Worm (Caenorhabditis elegans): Measurements from ENCODE around the gene fut-2.

DNA sequence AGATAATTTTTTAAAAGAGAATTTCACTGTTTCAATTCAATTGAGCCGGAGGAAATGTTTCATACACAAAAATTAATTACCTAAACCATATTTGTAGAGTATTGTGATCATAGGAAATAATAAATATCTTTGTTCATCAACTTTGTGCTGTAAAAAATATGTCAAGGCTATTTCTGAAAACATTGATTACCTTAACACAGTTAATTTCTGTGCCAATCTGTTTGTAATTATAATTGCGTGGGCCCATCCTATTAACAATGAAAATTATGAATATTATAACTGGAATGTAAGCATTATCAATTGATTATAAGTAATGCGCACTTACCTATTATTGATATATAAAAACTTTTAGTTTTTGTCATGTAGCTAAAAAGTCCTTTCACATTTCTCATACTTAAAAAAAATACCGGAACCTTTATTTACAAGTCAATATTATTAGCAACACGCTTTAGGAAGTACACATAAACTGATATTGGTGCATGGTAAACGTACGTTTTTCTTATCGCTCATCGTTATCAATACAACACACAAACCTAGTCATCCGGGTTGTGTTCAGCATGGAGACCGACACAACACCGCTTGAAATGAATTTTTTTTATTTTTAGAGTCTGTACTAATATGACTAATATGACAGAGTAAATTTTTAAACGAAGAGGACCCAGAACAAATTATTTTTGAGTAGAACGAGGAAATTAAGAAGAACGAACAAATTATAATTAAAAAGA, at the start of gene fut-2:
- TF ChIP-seq mep-1 (tag; optimal IDR thresholded peaks at IDR 0.05) = no peak
- TF ChIP-seq unc-62 (GFP tag; optimal IDR thresholded peaks at IDR 0.05) = no peak
- no peak for TF ChIP-seq sptf-1 (tag; optimal IDR thresholded peaks at IDR 0.05)
- no peak for TF ChIP-seq elt-1 (tag; optimal IDR thresholded peaks at IDR 0.05; ENCODE audit: borderline replicate concordance, insufficient read depth)
- no peak for TF ChIP-seq ztf-11 (tag; optimal IDR thresholded peaks at IDR 0.05)
- no peak for TF ChIP-seq unc-120 (tag; optimal IDR thresholded peaks at IDR 0.05; ENCODE audit: poor library complexity, severe bottlenecking)
- TF ChIP-seq lin-13 (tag; optimal IDR thresholded peaks at IDR 0.05) = no peak
- no peak for TF ChIP-seq M03D4.4 (tag; optimal IDR thresholded peaks at IDR 0.05)
- TF ChIP-seq snpc-4 (tag; optimal IDR thresholded peaks at IDR 0.05) = no peak
- no peak for TF ChIP-seq nhr-237 (tag; optimal IDR thresholded peaks at IDR 0.05)
